Fruit fly (Drosophila melanogaster): ENCODE measurements around the gene CG17754.

dm6 chrX:9297661-9298433 lies 47.6 kb downstream of the CG17754 start:
- no peak for TF ChIP-seq h (optimal IDR thresholded peaks at IDR 0.05)
- no peak for TF ChIP-seq psq (optimal IDR thresholded peaks at IDR 0.05)

Measured in Kc167 (cell line).